Fruit fly (Drosophila melanogaster) whole organism, embryonic: ENCODE results near the gene CG15262.

Source experiments
- Awh ChIP-seq: fragments of 200-800 bp; sonication (Bioruptor generic); IDR thresholded peaks from 2 replicates; pipeline ENCODE4, ENCODE4 v1.3.6; 2022; ENCODE audit warnings: missing biosample characterization, missing genetic modification characterization
- Bteb2 ChIP-seq: fragments of 200-800 bp; sonication (Bioruptor generic); optimal IDR thresholded peaks from 2 replicates; lab custom pipeline; 2016; ENCODE audit warnings: missing biosample characterization, missing genetic modification characterization
- CG10267 ChIP-seq: fragments of 200-800 bp; sonication (Bioruptor generic); optimal IDR thresholded peaks from 2 replicates; lab custom pipeline; 2018; ENCODE audit warnings: missing biosample characterization, mild to moderate bottlenecking, missing genetic modification characterization, moderate library complexity
- CG10959 ChIP-seq: fragments of 200-800 bp; sonication (Bioruptor generic); IDR thresholded peaks from 2 replicates; pipeline ENCODE4 v1.3.6; 2022; ENCODE audit warnings: missing biosample characterization, missing genetic modification characterization
- CG10979 ChIP-seq: fragments of 200-800 bp; sonication (Bioruptor generic); optimal IDR thresholded peaks from 2 replicates; lab custom pipeline; 2018; ENCODE audit warnings: missing biosample characterization, mild to moderate bottlenecking, missing genetic modification characterization, moderate library complexity
- CG13424 ChIP-seq: fragments of 200-800 bp; sonication (Bioruptor generic); optimal IDR thresholded peaks from 2 replicates; lab custom pipeline; 2019; ENCODE audit warnings: missing biosample characterization, mild to moderate bottlenecking, missing genetic modification characterization, moderate library complexity
- CG13894 ChIP-seq: fragments of 200-800 bp; sonication (Bioruptor generic); optimal IDR thresholded peaks from 3 replicates; lab custom pipeline; 2018; ENCODE audit warnings: missing biosample characterization, mild to moderate bottlenecking, missing genetic modification characterization, moderate library complexity
- CG14667 ChIP-seq: fragments of 200-800 bp; sonication (Bioruptor generic); IDR thresholded peaks from 2 replicates; pipeline ENCODE4 v1.3.6; 2022; ENCODE audit warnings: missing biosample characterization, missing genetic modification characterization
- CG17385 ChIP-seq: fragments of 200-800 bp; sonication (Bioruptor generic); optimal IDR thresholded peaks from 3 replicates; lab custom pipeline; 2018; ENCODE audit warnings: missing biosample characterization, mild to moderate bottlenecking, missing genetic modification characterization
- CG17912 ChIP-seq: fragments of 200-800 bp; sonication (Bioruptor generic); optimal IDR thresholded peaks from 2 replicates; lab custom pipeline; 2018; ENCODE audit warnings: missing biosample characterization, mild to moderate bottlenecking, missing genetic modification characterization
- CG18011 ChIP-seq: fragments of 200-800 bp; sonication (Bioruptor generic); optimal IDR thresholded peaks from 2 replicates; lab custom pipeline; 2017; ENCODE audit warnings: missing biosample characterization, missing genetic modification characterization, mild to moderate bottlenecking, moderate library complexity, missing genotype
- CG2116 ChIP-seq: fragments of 200-800 bp; sonication (Bioruptor generic); optimal IDR thresholded peaks from 3 replicates; lab custom pipeline; 2018; ENCODE audit warnings: missing biosample characterization, mild to moderate bottlenecking, missing genetic modification characterization
- CG6765 ChIP-seq: fragments of 200-800 bp; sonication (Bioruptor generic); optimal IDR thresholded peaks from 3 replicates; lab custom pipeline; 2017; ENCODE audit warnings: missing biosample characterization, mild to moderate bottlenecking, missing genetic modification characterization
- CG7556 ChIP-seq: fragments of 200-800 bp; sonication (Bioruptor generic); optimal IDR thresholded peaks from 2 replicates; lab custom pipeline; 2017; ENCODE audit warnings: missing biosample characterization, mild to moderate bottlenecking, missing genetic modification characterization
- CG7963 ChIP-seq: fragments of 200-800 bp; sonication (Bioruptor generic); IDR thresholded peaks from 3 replicates; pipeline ENCODE4 v1.3.6; 2022; ENCODE audit warnings: missing biosample characterization, missing genetic modification characterization; ENCODE audit not compliant: partially characterized antibody
- CG9932 ChIP-seq: fragments of 200-800 bp; sonication (Bioruptor generic); IDR thresholded peaks from 2 replicates; pipeline ENCODE4 v1.3.6; 2022; ENCODE audit warnings: missing biosample characterization, missing genetic modification characterization
- H2.0 ChIP-seq: fragments of 200-800 bp; sonication (Bioruptor generic); IDR thresholded peaks from 2 replicates; pipeline ENCODE4 v1.3.6; 2022; ENCODE audit warnings: missing biosample characterization, missing genetic modification characterization
- Nf-YC ChIP-seq: fragments of 200-800 bp; optimal IDR thresholded peaks from 3 replicates; lab custom pipeline; 2019; ENCODE audit warnings: missing biosample characterization, mild to moderate bottlenecking, missing genetic modification characterization, moderate library complexity
- Rfx ChIP-seq: fragments of 200-800 bp; sonication (Bioruptor generic); IDR thresholded peaks from 2 replicates; pipeline ENCODE4 v1.3.6; 2022; ENCODE audit warnings: missing biosample characterization, missing genetic modification characterization
- Rx ChIP-seq: fragments of 200-800 bp; sonication (Bioruptor generic); IDR thresholded peaks from 2 replicates; pipeline ENCODE4 v1.3.6; 2022; ENCODE audit warnings: missing biosample characterization, missing genetic modification characterization
- Sox102F ChIP-seq: fragments of 200-800 bp; sonication (Bioruptor generic); optimal IDR thresholded peaks from 2 replicates; lab custom pipeline; 2018; ENCODE audit warnings: missing biosample characterization, mild to moderate bottlenecking, missing genetic modification characterization, moderate library complexity
- Stat92E ChIP-seq, 3 experiments: fragments of >200 bp in 2 of 3; fragments of 200-800 bp in 1 of 3; sonication (Bioruptor generic) in 1 of 3; optimal IDR thresholded peaks; 2 replicates each; lab custom pipeline; 2017 to 2019; ENCODE audit warnings: missing biosample characterization in 3 of 3, missing genetic modification characterization in 3 of 3, mild to moderate bottlenecking in 1 of 3, moderate library complexity in 1 of 3
- Taf1 ChIP-seq: fragments of 200-800 bp; sonication (Bioruptor generic); IDR thresholded peaks from 2 replicates; pipeline ENCODE4 v1.3.6; 2022; ENCODE audit warnings: missing biosample characterization, missing genetic modification characterization
- Vsx1 ChIP-seq: fragments of 200-800 bp; sonication (Bioruptor generic); optimal IDR thresholded peaks from 2 replicates; lab custom pipeline; 2017; ENCODE audit warnings: missing biosample characterization, mild to moderate bottlenecking, missing genetic modification characterization, missing genetic modification reagents
- YL-1 ChIP-seq: fragments of 200-800 bp; sonication (Bioruptor generic); optimal IDR thresholded peaks from 3 replicates; lab custom pipeline; 2017; ENCODE audit warnings: missing biosample characterization, mild to moderate bottlenecking, missing genetic modification characterization
- abd-A ChIP-seq: fragments of 200-800 bp; sonication (Bioruptor generic); optimal IDR thresholded peaks from 3 replicates; lab custom pipeline; 2019; ENCODE audit warnings: missing biosample characterization, mild to moderate bottlenecking, missing genetic modification characterization, moderate library complexity
- dmrt11E ChIP-seq: fragments of 200-800 bp; sonication (Bioruptor generic); optimal IDR thresholded peaks from 3 replicates; lab custom pipeline; 2018; ENCODE audit warnings: missing biosample characterization, mild to moderate bottlenecking, missing genetic modification characterization, moderate library complexity
- en ChIP-seq: fragments of 200-800 bp; sonication (Bioruptor generic); optimal IDR thresholded peaks from 2 replicates; lab custom pipeline; 2016; ENCODE audit warnings: missing biosample characterization, missing genetic modification characterization
- eyg ChIP-seq: fragments of 200-800 bp; sonication (Bioruptor generic); optimal IDR thresholded peaks from 3 replicates; lab custom pipeline; 2016; ENCODE audit warnings: missing biosample characterization, missing genetic modification characterization
- gce ChIP-seq: fragments of 200-800 bp; sonication (Bioruptor generic); IDR thresholded peaks from 3 replicates; pipeline ENCODE4 v1.3.6; 2022; ENCODE audit warnings: missing biosample characterization, missing genetic modification characterization
- gsb ChIP-seq: fragments of 200-800 bp; sonication (Bioruptor generic); IDR thresholded peaks from 2 replicates; pipeline ENCODE4 v1.3.6; 2022; ENCODE audit warnings: missing biosample characterization, missing genetic modification characterization
- hb ChIP-seq: fragments of 200-800 bp; sonication (Bioruptor generic); IDR thresholded peaks from 3 replicates; pipeline ENCODE4 v1.3.6; 2022; ENCODE audit warnings: missing biosample characterization, missing genetic modification characterization; ENCODE audit not compliant: partially characterized antibody
- jumu ChIP-seq: fragments of 200-800 bp; sonication (Bioruptor generic); optimal IDR thresholded peaks from 3 replicates; lab custom pipeline; 2016; ENCODE audit warnings: missing biosample characterization, missing genetic modification characterization
- ken ChIP-seq: fragments of 200-800 bp; sonication (Bioruptor generic); IDR thresholded peaks from 3 replicates; pipeline ENCODE4 v1.3.6; 2022; ENCODE audit warnings: missing biosample characterization, missing genetic modification characterization
- maf-S ChIP-seq: fragments of 200-800 bp; sonication (Bioruptor generic); optimal IDR thresholded peaks from 2 replicates; lab custom pipeline; 2016; ENCODE audit warnings: missing biosample characterization, missing genetic modification characterization
- nau ChIP-seq: fragments of 200-800 bp; sonication (Bioruptor generic); optimal IDR thresholded peaks from 3 replicates; lab custom pipeline; 2017; ENCODE audit warnings: missing biosample characterization, mild to moderate bottlenecking, missing genetic modification characterization, missing genetic modification reagents
- prd ChIP-seq, 3 experiments: fragments of >200 bp in 2 of 3; fragments of 200-800 bp in 1 of 3; sonication (Bioruptor generic) in 1 of 3; optimal IDR thresholded peaks in 2 of 3; IDR thresholded peaks in 1 of 3; 2 replicates in 2 of 3; 3 replicates in 1 of 3; pipeline versions ENCODE4 v1.3.6 to Lab custom; 2017 to 2022; ENCODE audit warnings: missing biosample characterization in 1 of 3, missing genetic modification characterization in 1 of 3
- repo ChIP-seq: fragments of 200-800 bp; sonication (Bioruptor generic); optimal IDR thresholded peaks from 2 replicates; lab custom pipeline; 2016; ENCODE audit warnings: missing biosample characterization, missing genetic modification characterization
- schlank ChIP-seq: fragments of 200-800 bp; sonication (Bioruptor generic); optimal IDR thresholded peaks from 2 replicates; lab custom pipeline; 2018; ENCODE audit warnings: missing biosample characterization, mild to moderate bottlenecking, missing genetic modification characterization
- sens ChIP-seq: fragments of 200-800 bp; sonication (Bioruptor generic); peaks from one replicate; lab custom pipeline; 2016; ENCODE audit warnings: missing biosample characterization, missing genetic modification characterization
- slp2 ChIP-seq: fragments of 200-800 bp; sonication (Bioruptor generic); optimal IDR thresholded peaks from 2 replicates; lab custom pipeline; 2016; ENCODE audit warnings: missing biosample characterization, missing genetic modification characterization
- sna ChIP-seq: fragments of 200-800 bp; sonication (Bioruptor generic); IDR thresholded peaks from 2 replicates; pipeline ENCODE4 v1.3.6; 2022; ENCODE audit warnings: missing biosample characterization, missing genetic modification characterization; ENCODE audit not compliant: partially characterized antibody
- tin ChIP-seq: fragments of 200-800 bp; sonication (Bioruptor generic); optimal IDR thresholded peaks from 3 replicates; lab custom pipeline; 2016; ENCODE audit warnings: missing biosample characterization, missing genetic modification characterization
- trh ChIP-seq: fragments of 200-800 bp; sonication (Bioruptor generic); optimal IDR thresholded peaks from 2 replicates; lab custom pipeline; 2016; ENCODE audit warnings: missing biosample characterization, missing genetic modification characterization
- tx ChIP-seq: fragments of 200-800 bp; sonication (Bioruptor generic); optimal IDR thresholded peaks from 2 replicates; lab custom pipeline; 2016; ENCODE audit warnings: missing biosample characterization, missing genetic modification characterization
- wek ChIP-seq: fragments of 200-800 bp; sonication (Bioruptor generic); optimal IDR thresholded peaks from 3 replicates; lab custom pipeline; 2018; ENCODE audit warnings: missing biosample characterization, mild to moderate bottlenecking, missing genetic modification characterization, moderate library complexity
- yki ChIP-seq: fragments of >200 bp; optimal IDR thresholded peaks from 3 replicates; lab custom pipeline; 2018
- zfh1 ChIP-seq: fragments of 200-800 bp; sonication (Bioruptor generic); IDR thresholded peaks from 3 replicates; pipeline ENCODE4 v1.3.6; 2022; ENCODE audit warnings: missing biosample characterization, missing genetic modification characterization

Gene CG15262

DNA sequence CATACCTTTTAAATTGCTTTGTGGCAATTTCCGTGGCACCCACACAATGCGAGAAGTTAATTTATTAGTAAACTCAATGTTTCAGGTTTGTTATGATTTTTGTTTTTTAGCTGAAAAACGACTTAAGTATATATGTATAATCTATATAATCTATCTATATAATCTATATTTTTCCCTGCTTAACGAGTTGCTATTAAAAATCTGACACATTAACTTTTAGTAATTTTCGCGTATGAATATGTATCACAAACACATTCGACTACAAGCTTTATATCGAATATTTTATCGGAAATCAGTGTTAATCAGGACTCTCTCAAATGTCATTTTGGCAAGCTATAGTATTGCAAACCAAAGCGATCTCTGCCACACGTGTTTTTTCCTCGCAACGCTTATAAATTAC lies at the start of gene CG15262:
Gene CG15262, plus strand, starts transcription at position 301 of the 400 bp plus-strand sequence.
- TF ChIP-seq CG13424 (tag; lab: Kevin White, UChicago), result no peak
- no peak for TF ChIP-seq sens (GFP tag; lab: Kevin White, UChicago)
- TF ChIP-seq nau (GFP tag; lab: Kevin White, UChicago), result no peak
- TF ChIP-seq CG18011 (GFP tag; lab: Kevin White, UChicago), result no peak
- TF ChIP-seq Sox102F (GFP tag; lab: Kevin White, UChicago), result no peak
- TF ChIP-seq CG13894 (tag; lab: Kevin White, UChicago), result no peak
- no peak for TF ChIP-seq repo (GFP tag; lab: Kevin White, UChicago)
- TF ChIP-seq en, result no peak
- no peak for TF ChIP-seq gce (GFP tag; lab: Robert Waterston, UW)
- no peak for TF ChIP-seq dmrt11E (tag; lab: Kevin White, UChicago)
- TF ChIP-seq CG14667 (GFP tag; lab: Robert Waterston, UW), result no peak
- TF ChIP-seq CG9932 (GFP tag; lab: Robert Waterston, UW), result no peak
- TF ChIP-seq tx (GFP tag; lab: Kevin White, UChicago), result no peak
- no peak for TF ChIP-seq Rfx (GFP tag; lab: Robert Waterston, UW)
- no peak for TF ChIP-seq hb (GFP tag; lab: Robert Waterston, UW)
- no peak for TF ChIP-seq CG6765 (GFP tag; lab: Kevin White, UChicago)
- no peak for TF ChIP-seq CG7963 (GFP tag; lab: Robert Waterston, UW)
- TF ChIP-seq Vsx1 (GFP tag; lab: Kevin White, UChicago), result no peak
- no peak for TF ChIP-seq Rx
- no peak for TF ChIP-seq sna

DNA sequence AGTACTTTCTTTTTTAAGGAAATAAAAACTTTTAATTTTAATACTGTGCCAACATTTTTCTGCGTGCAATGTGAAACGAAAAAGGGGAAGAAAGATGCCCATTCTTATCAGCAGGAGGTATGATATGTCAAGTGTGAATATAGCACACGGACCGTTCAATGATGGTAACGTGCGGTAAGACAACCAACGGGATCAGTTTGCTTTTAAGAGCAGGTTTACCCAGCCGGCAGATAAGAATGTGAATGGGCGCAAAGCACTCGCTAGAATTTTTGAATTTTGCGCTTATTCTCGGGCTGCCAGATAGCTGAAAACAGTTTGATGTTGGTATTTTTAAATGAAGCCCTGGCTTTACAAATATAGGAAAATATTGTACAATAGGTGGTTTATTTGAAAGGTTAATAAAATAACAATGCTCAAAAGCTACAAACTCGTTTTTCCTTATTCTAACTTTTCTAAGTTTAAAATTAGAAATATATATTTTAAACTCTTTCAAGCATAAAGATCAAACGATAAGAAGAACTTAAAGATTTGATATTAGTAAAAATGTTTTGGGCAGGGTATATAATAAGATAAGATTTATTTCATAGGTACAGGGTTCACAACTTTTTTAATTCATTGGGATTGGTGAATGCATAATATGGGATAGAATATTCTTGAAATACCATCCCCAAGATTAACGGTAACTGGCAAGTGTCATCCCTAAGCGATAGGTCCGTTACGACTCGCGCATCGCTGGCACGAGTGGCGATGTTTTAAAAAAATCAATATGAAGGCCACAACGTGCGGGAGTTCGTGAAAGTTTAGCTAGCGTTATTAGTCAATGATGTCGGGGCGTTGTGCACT lies 49.2 kb upstream of the CG15262 start, which contains the start of gene dao:
Gene dao, plus strand, starts transcription at position 717 of the 843 bp plus-strand sequence.
- no peak for TF ChIP-seq trh
- no peak for TF ChIP-seq Taf1 (GFP tag; lab: Robert Waterston, UW)
- no peak; the same call in 1 of the 2 replicates for TF ChIP-seq Awh (GFP tag; lab: Robert Waterston, UW)
- TF ChIP-seq CG10959 (GFP tag; lab: Robert Waterston, UW), result 0 out of 2 replicates have a peak, but pooled peaks have one; percentile 5
- no peak for TF ChIP-seq eyg (GFP tag; lab: Kevin White, UChicago)
- no peak for TF ChIP-seq Stat92E (GFP tag; optimal IDR thresholded peaks at IDR 0.05; lab: Kevin White, UChicago)
- TF ChIP-seq CG7556 (GFP tag; lab: Kevin White, UChicago), result peak; percentile 31
- peak; percentile 36; the same call in 1 of the 2 replicates for TF ChIP-seq H2.0
- 0 out of 2 replicates have a peak, but pooled peaks have one; percentile 6 for TF ChIP-seq gsb (GFP tag; lab: Robert Waterston, UW)
- no peak for TF ChIP-seq CG17912
- TF ChIP-seq Rfx (GFP tag; lab: Robert Waterston, UW), result peak; percentile 78
- peak; percentile 35 for TF ChIP-seq Nf-YC (tag; lab: Kevin White, UChicago)
- TF ChIP-seq maf-S (GFP tag; lab: Kevin White, UChicago), result no peak
- TF ChIP-seq Bteb2 (GFP tag; lab: Kevin White, UChicago), result no peak
- no peak for TF ChIP-seq yki
- no peak for TF ChIP-seq abd-A (tag; lab: Kevin White, UChicago)
- no peak for TF ChIP-seq slp2 (GFP tag; lab: Kevin White, UChicago)
- TF ChIP-seq CG17385 (GFP tag; lab: Kevin White, UChicago), result no peak
- peak; percentile 38 for TF ChIP-seq CG10267 (tag; lab: Kevin White, UChicago)
- no peak for TF ChIP-seq ken (GFP tag; lab: Robert Waterston, UW)
- peak; percentile 68 for TF ChIP-seq tin (GFP tag; lab: Kevin White, UChicago)
- no peak for TF ChIP-seq YL-1 (GFP tag; lab: Kevin White, UChicago)
- TF ChIP-seq zfh1 (GFP tag; lab: Robert Waterston, UW), result peak; percentile 55
- TF ChIP-seq CG2116 (GFP tag; lab: Kevin White, UChicago), result peak; percentile 28
- TF ChIP-seq CG10979, result no peak
- no peak for TF ChIP-seq jumu (GFP tag; lab: Kevin White, UChicago)
- TF ChIP-seq schlank (tag; lab: Kevin White, UChicago), result no peak
- TF ChIP-seq prd (optimal IDR thresholded peaks at IDR 0.05; lab: Kevin White, UChicago), result no peak
- TF ChIP-seq prd (GFP tag; IDR thresholded peaks at IDR 0.05; lab: Robert Waterston, UW), result peak; percentile 70; the same call in 2 of the 3 replicates
- no peak for TF ChIP-seq wek
